Worm (Caenorhabditis elegans): Measurements from ENCODE around the gene clec-231.

- TF ChIP-seq dpl-1 (GFP tag; optimal IDR thresholded peaks at IDR 0.05), result no peak
- no peak for TF ChIP-seq grh-1 (GFP tag; IDR thresholded peaks at IDR 0.05)
- no peak for TF ChIP-seq rnt-1 (tag; optimal IDR thresholded peaks at IDR 0.05)
- no peak for TF ChIP-seq unc-130 (tag; optimal IDR thresholded peaks at IDR 0.05)
- TF ChIP-seq nhr-77 (tag; optimal IDR thresholded peaks at IDR 0.05), result no peak
- TF ChIP-seq C34B4.2 (tag; optimal IDR thresholded peaks at IDR 0.05), result no peak
- TF ChIP-seq unc-30 (tag; optimal IDR thresholded peaks at IDR 0.05), result no peak
- TF ChIP-seq sox-4 (tag; optimal IDR thresholded peaks at IDR 0.05), result no peak
- TF ChIP-seq elt-2 (tag; optimal IDR thresholded peaks at IDR 0.05), result no peak
- no peak for TF ChIP-seq nhr-237 (tag; optimal IDR thresholded peaks at IDR 0.05)
- no peak for TF ChIP-seq snpc-4 (tag; optimal IDR thresholded peaks at IDR 0.05)
These were observed 37.0 kb downstream of the clec-231 start for ce11 chrV:15313529-15313928.
